Fruit fly (Drosophila melanogaster): ENCODE data around the gene Spn27A.

dm6 chr2L:6698387-6698786, 25.2 kb upstream of the Spn27A start:
- TF ChIP-seq CG8159 (tag; optimal IDR thresholded peaks at IDR 0.05): peak; percentile 62
- no peak for TF ChIP-seq CG10348 (GFP tag; IDR thresholded peaks at IDR 0.05)
- no peak for TF ChIP-seq CG13204 (GFP tag; optimal IDR thresholded peaks at IDR 0.05)
- peak; percentile 89 for TF ChIP-seq CG4496 (GFP tag; IDR thresholded peaks at IDR 0.05)
- peak; percentile 65 for TF ChIP-seq Pif1A (GFP tag; optimal IDR thresholded peaks at IDR 0.05)
- TF ChIP-seq Snoo (tag; optimal IDR thresholded peaks at IDR 0.05): peak; percentile 55
- TF ChIP-seq rn (GFP tag; IDR thresholded peaks at IDR 0.05): peak; percentile 65
- peak; percentile 83 for TF ChIP-seq Ets98B (GFP tag; IDR thresholded peaks at IDR 0.05)
- no peak for TF ChIP-seq EcR (GFP tag; optimal IDR thresholded peaks at IDR 0.05)

Measured in whole organism, pupa.